Worm (Caenorhabditis elegans) whole organism, early embryonic: ENCODE results near the gene ztf-9.
A peak's percentile ranks its signal among the peaks of the same experiment; 100 is the strongest.

Experiments used
- B0310.2 ChIP-seq: sonication (generic microtip); optimal IDR thresholded peaks from 2 replicates; lab custom pipeline; 2016; ENCODE audit warnings: mild to moderate bottlenecking, missing genetic modification characterization, missing compliant biosample characterization
- F13C5.2 ChIP-seq: sonication (generic microtip); optimal IDR thresholded peaks from 2 replicates; lab custom pipeline; 2017; ENCODE audit warnings: mild to moderate bottlenecking, missing genetic modification characterization, inconsistent platforms, missing compliant biosample characterization
- aly-1 ChIP-seq: sonication (generic microtip); optimal IDR thresholded peaks from 2 replicates; lab custom pipeline; 2016; ENCODE audit warnings: missing genetic modification characterization, missing compliant biosample characterization
- ama-1 ChIP-seq: fragments of 150-350 bp; optimal IDR thresholded peaks from 2 replicates; lab custom pipeline; 2014
- ceh-13 ChIP-seq: fragments of 200-800 bp; sonication (Bioruptor generic); optimal IDR thresholded peaks from 2 replicates; lab custom pipeline; 2018; ENCODE audit warnings: mild to moderate bottlenecking, missing genetic modification characterization, missing compliant biosample characterization
- ceh-36 ChIP-seq: sonication (generic microtip); optimal IDR thresholded peaks from 2 replicates; lab custom pipeline; 2016; ENCODE audit warnings: missing genetic modification characterization, inconsistent platforms, missing compliant biosample characterization
- ets-7 ChIP-seq: sonication (generic microtip); optimal IDR thresholded peaks from 2 replicates; lab custom pipeline; 2016; ENCODE audit warnings: missing genotype, missing genetic modification characterization, missing compliant biosample characterization
- flt-1 ChIP-seq: fragments of 200-800 bp; sonication (Bioruptor generic); IDR thresholded peaks from 2 replicates; pipeline ENCODE4 v1.3.6; 2022; ENCODE audit warnings: missing genetic modification characterization, missing compliant biosample characterization
- hmbx-1 ChIP-seq: sonication (generic microtip); optimal IDR thresholded peaks from 2 replicates; lab custom pipeline; 2016; ENCODE audit warnings: mild to moderate bottlenecking, missing genetic modification characterization, missing compliant biosample characterization
- hmg-4 ChIP-seq: fragments of 200-800 bp; sonication (Bioruptor generic); optimal IDR thresholded peaks from 2 replicates; lab custom pipeline; 2018; ENCODE audit warnings: mild to moderate bottlenecking, missing genetic modification characterization, missing compliant biosample characterization
- hnd-1 ChIP-seq: sonication (generic microtip); optimal IDR thresholded peaks from 2 replicates; lab custom pipeline; 2016; ENCODE audit warnings: missing genetic modification characterization, missing compliant biosample characterization
- pes-1 ChIP-seq: fragments of 200-800 bp; sonication (Bioruptor generic); IDR thresholded peaks from 2 replicates; pipeline ENCODE4 v1.3.6; 2022; ENCODE audit warnings: missing genetic modification reagents, missing genetic modification characterization, missing compliant biosample characterization
- scrt-1 ChIP-seq: fragments of 200-800 bp; sonication (Bioruptor generic); IDR thresholded peaks from 2 replicates; pipeline ENCODE4 v1.3.6; 2022; ENCODE audit warnings: missing genetic modification characterization, missing compliant biosample characterization
- sea-1 ChIP-seq: fragments of 200-800 bp; sonication (Bioruptor generic); conservative IDR thresholded peaks from 2 replicates; pipeline ENCODE4 v1.3.6; 2022; ENCODE audit warnings: missing genetic modification characterization, missing compliant biosample characterization
- tbx-11 ChIP-seq: fragments of 200-800 bp; sonication (Bioruptor generic); IDR thresholded peaks from 2 replicates; pipeline ENCODE4 v1.3.6; 2022; ENCODE audit warnings: missing genetic modification characterization, missing compliant biosample characterization
- tbx-37 ChIP-seq: fragments of 200-800 bp; sonication (Bioruptor generic); conservative IDR thresholded peaks from 2 replicates; pipeline ENCODE4 v1.3.6; 2022; ENCODE audit warnings: missing genetic modification reagents, missing genetic modification characterization, missing compliant biosample characterization
- tra-4 ChIP-seq: sonication (generic microtip); optimal IDR thresholded peaks from 2 replicates; lab custom pipeline; 2017; ENCODE audit warnings: missing genetic modification characterization, missing compliant biosample characterization

Gene ztf-9

DNA sequence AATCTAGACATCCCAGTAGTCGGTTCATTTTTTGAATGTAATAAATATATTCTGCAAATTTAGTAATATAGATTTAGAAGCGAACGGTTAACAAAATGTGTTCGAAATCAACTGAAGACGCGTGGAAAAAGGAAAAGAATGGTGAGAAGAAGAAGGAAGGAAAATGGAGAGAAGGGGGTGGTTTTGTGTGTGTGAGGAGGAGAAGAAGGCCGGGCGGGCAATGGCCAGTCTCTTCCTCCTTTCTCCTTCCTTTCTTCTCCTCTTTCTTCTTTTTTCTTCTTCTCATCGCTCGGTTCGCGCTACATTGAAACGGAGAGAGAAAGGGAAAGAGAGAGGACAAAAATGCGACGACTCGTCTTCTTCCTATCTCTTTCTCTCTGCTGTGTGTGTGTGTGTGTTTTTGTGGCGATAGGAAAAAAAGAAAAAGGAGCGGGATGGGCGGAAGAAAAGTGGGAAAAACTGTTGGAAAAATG lies at the start of gene ztf-9:
TSS of gene ztf-9 (minus strand) at position 51 of the 473 bp plus-strand sequence.
- TF ChIP-seq flt-1 (GFP tag; lab: Robert Waterston, UW) (no peak; the same call in 1 of the 2 replicates), hmg-4 (peak; percentile 72), F13C5.2 (tag; lab: Kevin White, UChicago) (peak; percentile 19)

DNA sequence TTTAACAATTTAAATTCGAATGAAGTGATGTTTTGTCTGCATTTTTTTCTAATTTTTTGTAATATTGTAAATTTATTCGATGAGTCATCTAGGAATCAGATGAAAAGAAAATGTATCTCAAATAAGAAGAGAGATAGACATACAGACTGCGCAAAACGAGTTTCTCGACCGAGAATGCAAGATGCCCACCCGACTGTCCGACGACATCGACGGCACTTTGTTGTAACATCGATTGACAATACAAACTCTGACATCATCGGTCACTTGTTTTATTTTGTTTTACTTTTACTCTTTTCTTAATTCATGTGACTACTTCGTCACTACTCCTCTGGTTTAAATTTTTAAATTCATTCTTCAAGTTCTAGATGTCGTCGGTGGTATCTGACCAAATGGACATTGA lies 48.9 kb upstream of the ztf-9 start, which contains the start of gene sta-2:
TSS of gene sta-2 (plus strand) at position 349 of the 400 bp plus-strand sequence.
- TF ChIP-seq tra-4 (tag; lab: Kevin White, UChicago) (no peak), aly-1 (no peak), hmg-4 (no peak), sea-1 (GFP tag; lab: Robert Waterston, UW) (no peak), tbx-11 (GFP tag; lab: Robert Waterston, UW) (no peak), ets-7 (tag; lab: Kevin White, UChicago) (no peak), scrt-1 (no peak)

DNA sequence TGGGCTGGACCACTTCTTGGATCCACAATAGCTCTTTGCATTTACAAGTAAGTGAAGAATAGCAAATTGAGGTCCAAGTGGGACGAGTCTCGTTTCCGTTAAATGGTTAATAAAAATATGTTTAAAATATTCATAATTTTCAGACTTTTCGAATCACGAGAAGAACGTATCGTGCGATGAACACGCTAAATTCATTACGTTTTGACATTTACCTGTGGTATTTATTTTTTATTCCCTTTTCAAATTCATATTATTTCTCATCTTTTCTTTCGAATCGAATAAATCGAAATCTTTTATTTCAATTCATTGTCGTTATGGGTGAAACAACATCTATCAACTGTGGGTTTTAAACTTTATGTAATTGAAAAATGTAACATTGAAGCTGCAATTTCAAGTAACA lies 47.4 kb upstream of the ztf-9 start, which contains the start of gene marc-1:
TSS of gene marc-1 (plus strand) at position 301 of the 400 bp plus-strand sequence.
- TF ChIP-seq F13C5.2 (tag; lab: Kevin White, UChicago) (no peak), sea-1 (GFP tag; lab: Robert Waterston, UW) (no peak), flt-1 (GFP tag; lab: Robert Waterston, UW) (no peak), ceh-36 (tag; lab: Kevin White, UChicago) (no peak), hnd-1 (tag; lab: Kevin White, UChicago) (no peak), scrt-1 (no peak), ama-1 (lab: Kevin White, UChicago) (no peak), ets-7 (tag; lab: Kevin White, UChicago) (no peak)

- TF ChIP-seq pes-1 (GFP tag; lab: Robert Waterston, UW) (no peak), tra-4 (tag; lab: Kevin White, UChicago) (no peak), hnd-1 (tag; lab: Kevin White, UChicago) (no peak), ceh-13 (GFP tag; lab: Kevin White, UChicago) (no peak), hmg-4 (no peak), ets-7 (tag; lab: Kevin White, UChicago) (no peak), ama-1 (lab: Kevin White, UChicago) (no peak), sea-1 (GFP tag; lab: Robert Waterston, UW) (no peak), tbx-37 (GFP tag; lab: Robert Waterston, UW) (no peak), ceh-36 (tag; lab: Kevin White, UChicago) (no peak), scrt-1 (no peak), hmbx-1 (no peak), B0310.2 (no peak), flt-1 (GFP tag; lab: Robert Waterston, UW) (no peak), aly-1 (no peak), tbx-11 (GFP tag; lab: Robert Waterston, UW) (no peak), F13C5.2 (tag; lab: Kevin White, UChicago) (no peak)
These were observed 46.2 kb upstream of the ztf-9 start for ce11 chrV:9738077-9738705.

ce11 chrV:9737287-9737686 lies 45.3 kb upstream of the ztf-9 start, which contains the start of gene aqp-4:
Gene aqp-4, plus strand, starts transcription at chrV:9737556.
- TF ChIP-seq F13C5.2 (tag; lab: Kevin White, UChicago) (no peak), B0310.2 (no peak), tbx-37 (GFP tag; lab: Robert Waterston, UW) (no peak), ama-1 (lab: Kevin White, UChicago) (no peak), scrt-1 (no peak), tbx-11 (GFP tag; lab: Robert Waterston, UW) (no peak), ceh-36 (tag; lab: Kevin White, UChicago) (no peak), flt-1 (GFP tag; lab: Robert Waterston, UW) (no peak), aly-1 (no peak), sea-1 (GFP tag; lab: Robert Waterston, UW) (no peak), ets-7 (tag; lab: Kevin White, UChicago) (no peak)

DNA sequence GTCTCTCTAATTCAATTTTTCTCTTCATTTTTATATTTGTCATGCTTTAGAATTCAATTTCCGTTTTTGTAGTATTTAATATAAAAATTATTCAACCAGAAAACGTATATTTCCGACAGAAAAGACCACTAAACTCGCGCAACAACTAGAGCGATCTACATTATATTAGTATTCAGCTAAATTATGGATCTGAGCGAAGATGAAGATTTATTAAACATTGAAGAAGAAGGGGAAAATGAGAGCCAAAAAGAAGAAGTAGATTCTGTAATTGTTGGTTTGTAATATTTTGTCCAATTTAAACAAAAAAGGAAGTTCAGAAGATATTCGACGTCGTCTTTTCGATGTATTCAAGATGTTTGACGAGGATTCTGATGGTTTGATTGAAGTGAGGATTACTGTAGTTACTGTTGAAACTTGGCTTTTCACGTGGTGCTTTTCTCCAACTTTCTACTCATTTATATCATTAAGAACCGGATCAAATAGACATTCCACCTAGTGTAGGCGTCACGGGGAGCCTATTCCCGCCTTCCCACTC lies 42.0 kb upstream of the ztf-9 start, which contains the start of gene cal-7:
TSS of gene cal-7 (plus strand) at position 184 of the 535 bp plus-strand sequence.
- no peak for TF ChIP-seq hnd-1 (tag; lab: Kevin White, UChicago)
- no peak for TF ChIP-seq sea-1 (GFP tag; lab: Robert Waterston, UW)
- TF ChIP-seq scrt-1: no peak
- TF ChIP-seq ama-1 (lab: Kevin White, UChicago): no peak
- no peak for TF ChIP-seq tra-4 (tag; lab: Kevin White, UChicago)
- no peak for TF ChIP-seq ceh-36 (tag; lab: Kevin White, UChicago)
- TF ChIP-seq tbx-11 (GFP tag; lab: Robert Waterston, UW): no peak
- TF ChIP-seq F13C5.2 (tag; lab: Kevin White, UChicago): no peak
- no peak for TF ChIP-seq pes-1 (GFP tag; lab: Robert Waterston, UW)
- no peak for TF ChIP-seq aly-1
- no peak for TF ChIP-seq tbx-37 (GFP tag; lab: Robert Waterston, UW)
- no peak for TF ChIP-seq ets-7 (tag; lab: Kevin White, UChicago)
- TF ChIP-seq hmbx-1: no peak
- no peak for TF ChIP-seq hmg-4

DNA sequence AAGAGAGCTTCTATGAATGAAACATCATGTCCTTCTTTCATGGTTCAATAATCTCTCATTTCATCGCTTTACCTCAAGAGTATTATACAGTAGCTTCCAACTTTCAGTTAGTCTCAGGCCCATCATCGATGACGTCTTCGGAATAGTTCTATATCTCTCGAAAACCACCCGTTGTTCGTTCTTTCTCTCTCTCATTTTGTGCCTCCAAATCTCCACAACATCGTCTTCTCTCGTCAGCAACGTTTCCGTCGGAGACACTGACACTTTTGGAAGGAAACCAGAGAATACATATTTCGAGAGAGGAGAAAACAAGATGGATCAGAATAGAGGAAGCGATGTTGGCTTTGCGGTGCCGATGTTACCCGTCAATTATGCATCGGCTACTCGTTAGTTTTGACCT lies 39.9 kb upstream of the ztf-9 start:
- TF ChIP-seq B0310.2 (no peak), scrt-1 (no peak), hnd-1 (tag; lab: Kevin White, UChicago) (no peak), hmbx-1 (no peak), F13C5.2 (tag; lab: Kevin White, UChicago) (no peak), tra-4 (tag; lab: Kevin White, UChicago) (no peak), ceh-13 (GFP tag; lab: Kevin White, UChicago) (no peak), sea-1 (GFP tag; lab: Robert Waterston, UW) (no peak), tbx-11 (GFP tag; lab: Robert Waterston, UW) (no peak), ama-1 (lab: Kevin White, UChicago) (no peak), ets-7 (tag; lab: Kevin White, UChicago) (no peak), ceh-36 (tag; lab: Kevin White, UChicago) (no peak), flt-1 (GFP tag; lab: Robert Waterston, UW) (no peak), hmg-4 (no peak), tbx-37 (GFP tag; lab: Robert Waterston, UW) (no peak), pes-1 (GFP tag; lab: Robert Waterston, UW) (no peak), aly-1 (no peak)
